Worm (Caenorhabditis elegans) whole organism, L2 larva: ENCODE data around the gene R102.11.

ENCODE experiments used
- C34F6.9 ChIP-seq: fragments of 150-350 bp; optimal IDR thresholded peaks from 2 replicates; lab custom pipeline; 2014; ENCODE audit warnings: missing biosample characterization, missing genetic modification characterization
- F13H6.1 ChIP-seq: sonication (generic microtip); optimal IDR thresholded peaks from 2 replicates; lab custom pipeline; 2016; ENCODE audit warnings: missing genetic modification characterization, missing compliant biosample characterization
- R02D3.7 ChIP-seq: fragments of 150-350 bp; optimal IDR thresholded peaks from 2 replicates; lab custom pipeline; 2014; ENCODE audit warnings: missing biosample characterization, missing genetic modification characterization
- Y55F3AM.14 ChIP-seq: fragments of 200-800 bp; sonication (Bioruptor generic); optimal IDR thresholded peaks from 2 replicates; lab custom pipeline; 2018; ENCODE audit warnings: mild to moderate bottlenecking, missing genetic modification characterization, missing compliant biosample characterization
- ZK546.5 ChIP-seq: sonication (generic microtip); optimal IDR thresholded peaks from 2 replicates; lab custom pipeline; 2017; ENCODE audit warnings: missing biosample characterization, missing genetic modification characterization
- aly-2 ChIP-seq: fragments of 150-350 bp; optimal IDR thresholded peaks from 2 replicates; lab custom pipeline; 2014; ENCODE audit warnings: missing biosample characterization, missing genetic modification characterization
- ama-1 ChIP-seq: fragments of 150-350 bp; optimal IDR thresholded peaks from 2 replicates; lab custom pipeline; 2018; ENCODE audit warnings: inconsistent platforms
- blmp-1 ChIP-seq: sonication (generic microtip); optimal IDR thresholded peaks from 2 replicates; lab custom pipeline; 2017; ENCODE audit warnings: missing genetic modification characterization, mild to moderate bottlenecking, missing compliant biosample characterization, antibody characterized with exemption, moderate library complexity; ENCODE audit not compliant: insufficient read depth
- ceh-16 ChIP-seq: fragments of 150-350 bp; optimal IDR thresholded peaks from 2 replicates; lab custom pipeline; 2014; ENCODE audit warnings: missing biosample characterization, missing genetic modification characterization
- egl-27 ChIP-seq: sonication (generic microtip); optimal IDR thresholded peaks from 3 replicates; lab custom pipeline; 2017; ENCODE audit warnings: missing biosample characterization, missing genetic modification reagents, missing genetic modification characterization
- elt-1 ChIP-seq: fragments of 150-350 bp; optimal IDR thresholded peaks from 2 replicates; lab custom pipeline; 2014; ENCODE audit warnings: missing biosample characterization, missing genetic modification characterization
- fos-1 ChIP-seq: fragments of 150-350 bp; optimal IDR thresholded peaks from 2 replicates; lab custom pipeline; 2014; ENCODE audit warnings: missing biosample characterization, missing genetic modification characterization
- lin-13 ChIP-seq: fragments of 150-350 bp; optimal IDR thresholded peaks from 2 replicates; lab custom pipeline; 2014; ENCODE audit warnings: missing biosample characterization, missing genetic modification reagents, missing genetic modification characterization
- mab-5 ChIP-seq: fragments of 150-350 bp; optimal IDR thresholded peaks from 2 replicates; lab custom pipeline; 2014; ENCODE audit warnings: missing biosample characterization, missing genetic modification characterization
- mbf-1 ChIP-seq: sonication (generic microtip); optimal IDR thresholded peaks from 2 replicates; lab custom pipeline; 2017; ENCODE audit warnings: missing biosample characterization, missing genetic modification characterization
- mdl-1 ChIP-seq, 2 experiments: fragments of 150-350 bp in 1 of 2; sonication (generic microtip) in 1 of 2; optimal IDR thresholded peaks; 2 replicates each; lab custom pipeline; 2017; ENCODE audit warnings: missing biosample characterization in 2 of 2, missing genetic modification characterization in 2 of 2
- nhr-10 ChIP-seq: sonication (generic microtip); optimal IDR thresholded peaks from 2 replicates; lab custom pipeline; 2017; ENCODE audit warnings: missing biosample characterization, missing genetic modification characterization
- nhr-12 ChIP-seq: fragments of 150-350 bp; optimal IDR thresholded peaks from 2 replicates; lab custom pipeline; 2014; ENCODE audit warnings: missing biosample characterization, missing genetic modification characterization
- nhr-129 ChIP-seq: fragments of 150-350 bp; optimal IDR thresholded peaks from 2 replicates; lab custom pipeline; 2014; ENCODE audit warnings: missing biosample characterization, missing genetic modification characterization
- nhr-21 ChIP-seq: fragments of 150-350 bp; optimal IDR thresholded peaks from 2 replicates; lab custom pipeline; 2014; ENCODE audit warnings: missing biosample characterization, missing genetic modification characterization
- nhr-237 ChIP-seq: fragments of 150-350 bp; optimal IDR thresholded peaks from 2 replicates; lab custom pipeline; 2014; ENCODE audit warnings: missing biosample characterization, missing genetic modification characterization
- nhr-25 ChIP-seq: fragments of 150-350 bp; sonication (generic microtip); optimal IDR thresholded peaks from 3 replicates; lab custom pipeline; 2014; ENCODE audit warnings: missing biosample characterization, missing genetic modification characterization
- nhr-6 ChIP-seq: fragments of 150-350 bp; optimal IDR thresholded peaks from 2 replicates; lab custom pipeline; 2014; ENCODE audit warnings: missing biosample characterization, missing genetic modification characterization
- peb-1 ChIP-seq: fragments of 150-350 bp; optimal IDR thresholded peaks from 2 replicates; lab custom pipeline; 2014; ENCODE audit warnings: missing biosample characterization, missing genetic modification characterization
- sem-4 ChIP-seq: fragments of 150-350 bp; optimal IDR thresholded peaks from 2 replicates; lab custom pipeline; 2014; ENCODE audit warnings: missing biosample characterization, missing genetic modification reagents, missing genetic modification characterization
- skn-1 ChIP-seq: sonication (generic microtip); optimal IDR thresholded peaks from 2 replicates; lab custom pipeline; 2017; ENCODE audit warnings: missing biosample characterization, missing genetic modification characterization
- sma-3 ChIP-seq: sonication (generic microtip); optimal IDR thresholded peaks from 2 replicates; lab custom pipeline; 2016; ENCODE audit warnings: missing genetic modification reagents, missing genetic modification characterization, missing compliant biosample characterization
- sma-9 ChIP-seq, 2 experiments: fragments of 150-350 bp in 1 of 2; sonication (generic microtip) in 1 of 2; optimal IDR thresholded peaks; 2 replicates each; lab custom pipeline; 2014 to 2016; ENCODE audit warnings: missing genetic modification characterization in 2 of 2, mild to moderate bottlenecking in 1 of 2, missing biosample characterization in 1 of 2, missing compliant biosample characterization in 1 of 2, missing genetic modification reagents in 1 of 2, moderate library complexity in 1 of 2
- snpc-4 ChIP-seq: fragments of 150-350 bp; optimal IDR thresholded peaks from 2 replicates; lab custom pipeline; 2014; ENCODE audit warnings: missing biosample characterization, missing genetic modification characterization
- unc-39 ChIP-seq: fragments of 150-350 bp; optimal IDR thresholded peaks from 2 replicates; lab custom pipeline; 2014; ENCODE audit warnings: missing biosample characterization, missing genetic modification characterization
- unc-55 ChIP-seq: fragments of 150-350 bp; sonication (generic microtip); optimal IDR thresholded peaks from 3 replicates; lab custom pipeline; 2014; ENCODE audit warnings: missing biosample characterization, missing genetic modification reagents, missing genetic modification characterization
- unc-62 ChIP-seq: fragments of 150-350 bp; optimal IDR thresholded peaks from 2 replicates; lab custom pipeline; 2014; ENCODE audit warnings: missing biosample characterization, missing genetic modification reagents, missing genetic modification characterization
- zag-1 ChIP-seq: fragments of 150-350 bp; optimal IDR thresholded peaks from 2 replicates; lab custom pipeline; 2014; ENCODE audit warnings: missing biosample characterization, missing genetic modification characterization

The R102.11 gene

DNA sequence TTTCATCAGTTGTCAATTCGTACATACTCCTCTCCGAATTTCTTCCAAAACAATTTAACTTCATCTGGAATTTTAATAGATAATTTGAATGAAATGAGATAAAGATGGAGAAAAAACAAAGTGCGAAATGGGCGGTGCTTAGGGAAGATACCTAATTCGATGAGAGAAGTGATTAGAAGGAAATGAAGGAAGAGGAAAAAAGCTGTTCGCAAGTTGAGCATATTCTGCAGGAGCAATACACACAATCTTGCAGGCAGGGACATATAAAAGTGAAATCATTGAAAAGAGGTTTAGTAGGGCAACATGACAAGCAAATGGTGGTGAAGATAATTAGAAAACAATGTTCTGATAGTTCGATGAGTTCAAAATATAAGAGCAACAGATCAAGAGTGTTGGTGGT lies 12.2 kb upstream of the R102.11 start, which contains the start of gene glb-21:
TSS of gene glb-21 (minus strand) at position 66 of the 400 bp plus-strand sequence.
- TF ChIP-seq skn-1: no peak
- TF ChIP-seq sem-4 (tag; lab: Kevin White, UChicago): no peak
- TF ChIP-seq Y55F3AM.14 (GFP tag; lab: Kevin White, UChicago): no peak
- TF ChIP-seq C34F6.9 (tag; lab: Kevin White, UChicago): no peak
- no peak for TF ChIP-seq mab-5 (tag; lab: Kevin White, UChicago)
- no peak for TF ChIP-seq egl-27 (tag; lab: Kevin White, UChicago)
- TF ChIP-seq mdl-1 (tag; optimal IDR thresholded peaks at IDR 0.05; lab: Kevin White, UChicago): no peak
- TF ChIP-seq R02D3.7: no peak

- TF ChIP-seq lin-13 (GFP tag; lab: Kevin White, UChicago): no peak
Measured at ce11 chrIV:10706090-10706489, 6.5 kb upstream of the R102.11 start, which contains the start of gene R102.6. Gene R102.6 (minus strand): TSS chrIV:10706190.

DNA sequence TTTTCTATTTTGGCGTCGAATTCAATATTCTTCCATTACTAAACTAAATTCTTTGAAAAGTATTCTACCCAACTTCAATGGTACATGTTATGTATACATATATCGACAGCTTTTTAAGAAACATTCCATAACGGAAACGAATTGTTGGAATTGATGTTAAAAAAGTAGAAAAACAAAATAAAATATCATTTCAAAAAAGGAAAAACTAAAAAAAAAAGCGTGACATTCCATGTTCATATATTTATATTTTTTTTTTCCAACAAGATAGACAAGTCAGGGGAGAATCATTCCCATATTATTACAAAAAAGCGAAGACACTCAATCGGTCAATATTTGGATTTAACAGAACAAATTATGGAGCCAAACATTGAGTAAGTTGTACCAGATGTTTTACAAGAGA lies 5.6 kb upstream of the R102.11 start, which contains the start of gene R102.10:
TSS of gene R102.10 (plus strand) at position 301 of the 400 bp plus-strand sequence.
- TF ChIP-seq ceh-16 (no peak), elt-1 (tag; lab: Kevin White, UChicago) (no peak), snpc-4 (no peak), zag-1 (tag; lab: Kevin White, UChicago) (no peak), unc-62 (GFP tag; lab: Kevin White, UChicago) (no peak), aly-2 (tag; lab: Kevin White, UChicago) (no peak), nhr-21 (tag; lab: Kevin White, UChicago) (no peak), nhr-237 (tag; lab: Kevin White, UChicago) (no peak), nhr-10 (no peak), ZK546.5 (tag; lab: Kevin White, UChicago) (no peak), blmp-1 (no peak), fos-1 (tag; lab: Kevin White, UChicago) (no peak), nhr-25 (no peak), unc-39 (no peak), nhr-12 (tag; lab: Kevin White, UChicago) (no peak)
- TF ChIP-seq, all 48 proteins: peak for 0

ce11 chrIV:10701866-10702458 lies 2.4 kb upstream of the R102.11 start:
- TF ChIP-seq nhr-6 (tag; lab: Kevin White, UChicago): no peak
- peak; percentile 60 for TF ChIP-seq nhr-21 (tag; lab: Kevin White, UChicago)
- no peak for TF ChIP-seq unc-55 (GFP tag; lab: Kevin White, UChicago)
- peak; percentile 15 for TF ChIP-seq nhr-129 (tag; lab: Kevin White, UChicago)
- peak; percentile 62 for TF ChIP-seq sma-9 (GFP tag; optimal IDR thresholded peaks at IDR 0.05; lab: Kevin White, UChicago)
- TF ChIP-seq sma-9 (tag; optimal IDR thresholded peaks at IDR 0.05; lab: Kevin White, UChicago): no peak
- peak; percentile 28 for TF ChIP-seq sma-3 (GFP tag; lab: Kevin White, UChicago)
- TF ChIP-seq fos-1 (tag; lab: Kevin White, UChicago): peak; percentile 12

- TF ChIP-seq elt-1 (tag; lab: Kevin White, UChicago) (no peak), peb-1 (tag; lab: Kevin White, UChicago) (no peak), zag-1 (tag; lab: Kevin White, UChicago) (no peak), C34F6.9 (tag; lab: Kevin White, UChicago) (no peak), nhr-25 (no peak), snpc-4 (no peak), unc-62 (GFP tag; lab: Kevin White, UChicago) (no peak), sma-3 (GFP tag; lab: Kevin White, UChicago) (no peak), F13H6.1 (no peak), ama-1 (lab: Kevin White, UChicago) (no peak), mbf-1 (tag; lab: Kevin White, UChicago) (no peak), fos-1 (tag; lab: Kevin White, UChicago) (no peak)
Measured at ce11 chrIV:10699000-10699399, 560 bp downstream of the R102.11 start.
